Fruit fly (Drosophila melanogaster): ENCODE data around the gene Hsp27.

dm6 chr3L:9337942-9338468 lies 45.9 kb upstream of the Hsp27 start:
- TF ChIP-seq CG11085 (GFP tag; IDR thresholded peaks at IDR 0.05) (no peak), CG2202 (tag; optimal IDR thresholded peaks at IDR 0.05) (no peak), ci (GFP tag; IDR thresholded peaks at IDR 0.05) (no peak)
